Worm (Caenorhabditis elegans): ENCODE data around the gene C01G10.14.

ce11 chrV:15057724-15058123 is 48.0 kb downstream of the C01G10.14 start:
- TF ChIP-seq tab-1 (GFP tag; IDR thresholded peaks at IDR 0.05) (no peak), klf-2 (GFP tag; conservative IDR thresholded peaks at IDR 0.05) (no peak), ztf-23 (GFP tag; IDR thresholded peaks at IDR 0.05) (no peak), med-1 (GFP tag; optimal IDR thresholded peaks at IDR 0.05; ENCODE audit: insufficient read depth) (no peak), flt-1 (GFP tag; IDR thresholded peaks at IDR 0.05) (no peak)
